Fruit fly (Drosophila melanogaster): ENCODE measurements around the gene CG33099.

DNA sequence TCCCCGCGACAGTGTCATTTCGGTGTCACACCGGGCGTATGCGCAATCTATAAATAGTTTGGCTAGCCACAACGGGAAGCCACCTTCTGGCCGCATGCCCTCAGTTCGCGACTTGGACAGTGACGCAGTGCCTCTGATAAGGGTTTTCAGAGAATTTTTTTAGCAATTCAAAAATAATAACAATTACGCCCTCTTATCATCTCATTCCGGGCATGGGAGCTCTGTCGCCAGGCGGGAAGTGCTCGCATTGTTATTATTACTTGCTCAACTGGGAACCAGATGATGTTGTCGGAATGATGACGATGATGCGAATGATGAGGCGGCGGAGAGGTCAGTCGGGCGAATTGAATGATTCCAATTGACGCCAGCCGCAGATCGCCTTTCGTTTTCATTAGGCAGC lies 7.5 kb downstream of the CG33099 start:
- TF ChIP-seq ss (GFP tag; optimal IDR thresholded peaks at IDR 0.05) (no peak), CG15336 (GFP tag; IDR thresholded peaks at IDR 0.05) (no peak), Sox102F (GFP tag; optimal IDR thresholded peaks at IDR 0.05) (no peak), Lpt (GFP tag; optimal IDR thresholded peaks at IDR 0.05) (no peak), Ets21C (GFP tag; optimal IDR thresholded peaks at IDR 0.05) (no peak), CG6792 (GFP tag; optimal IDR thresholded peaks at IDR 0.05) (no peak), dac (GFP tag; optimal IDR thresholded peaks at IDR 0.05) (no peak), OdsH (GFP tag; optimal IDR thresholded peaks at IDR 0.05) (no peak), Hr38 (GFP tag; optimal IDR thresholded peaks at IDR 0.05) (no peak), acj6 (GFP tag; optimal IDR thresholded peaks at IDR 0.05) (no peak), net (GFP tag; optimal IDR thresholded peaks at IDR 0.05) (no peak), pdm3 (GFP tag; optimal IDR thresholded peaks at IDR 0.05) (no peak), Eip75B (GFP tag; optimal IDR thresholded peaks at IDR 0.05) (no peak), CG8319 (GFP tag; optimal IDR thresholded peaks at IDR 0.05) (no peak)

Measured in whole organism, prepupa.